Worm (Caenorhabditis elegans) whole organism, L2 larva: ENCODE data around the gene fbxa-95.

ENCODE experiments used
- R02D3.7 ChIP-seq: fragments of 150-350 bp; optimal IDR thresholded peaks from 2 replicates; lab custom pipeline; 2014; ENCODE audit warnings: missing biosample characterization, missing genetic modification characterization
- lin-13 ChIP-seq: fragments of 150-350 bp; optimal IDR thresholded peaks from 2 replicates; lab custom pipeline; 2014; ENCODE audit warnings: missing biosample characterization, missing genetic modification reagents, missing genetic modification characterization
- lin-39 ChIP-seq: fragments of 150-350 bp; optimal IDR thresholded peaks from 2 replicates; lab custom pipeline; 2014; ENCODE audit warnings: missing biosample characterization, missing genetic modification reagents, missing genetic modification characterization
- nhr-11 ChIP-seq: fragments of 150-350 bp; optimal IDR thresholded peaks from 2 replicates; lab custom pipeline; 2014; ENCODE audit warnings: missing biosample characterization, missing genetic modification characterization
- nhr-237 ChIP-seq: fragments of 150-350 bp; optimal IDR thresholded peaks from 2 replicates; lab custom pipeline; 2014; ENCODE audit warnings: missing biosample characterization, missing genetic modification characterization
- ztf-11 ChIP-seq: sonication (generic microtip); optimal IDR thresholded peaks from 2 replicates; lab custom pipeline; 2017; ENCODE audit warnings: missing biosample characterization, missing genetic modification characterization

ce11 chrV:15577395-15577896 is 6.2 kb downstream of the fbxa-95 start, which contains the start of gene atx-3:
- no peak for TF ChIP-seq lin-13 (GFP tag; lab: Kevin White, UChicago)
- TF ChIP-seq nhr-237 (tag; lab: Kevin White, UChicago), result no peak
- no peak for TF ChIP-seq lin-39 (tag; lab: Kevin White, UChicago)
- TF ChIP-seq ztf-11 (tag; lab: Kevin White, UChicago), result no peak
- TF ChIP-seq nhr-11, result no peak
- no peak for TF ChIP-seq R02D3.7 (tag; lab: Kevin White, UChicago)
